Fruit fly (Drosophila melanogaster) whole organism, pupa: ENCODE data around the gene Sr-CIV.

ENCODE experiments used
- CG10348 ChIP-seq: fragments of 200-800 bp; sonication (Bioruptor generic); IDR thresholded peaks from 2 replicates; pipeline ENCODE4 v1.3.6; 2022; ENCODE audit warnings: missing biosample characterization, missing genetic modification characterization
- CG12605 ChIP-seq: fragments of 200-800 bp; sonication (Bioruptor generic); IDR thresholded peaks from 2 replicates; pipeline ENCODE4 v1.3.6; 2022; ENCODE audit warnings: missing biosample characterization, missing genetic modification characterization
- CG13204 ChIP-seq: fragments of 200-800 bp; sonication (Bioruptor generic); optimal IDR thresholded peaks from 2 replicates; lab custom pipeline; 2018; ENCODE audit warnings: missing biosample characterization, mild to moderate bottlenecking, missing genetic modification characterization, moderate library complexity
- CG14655 ChIP-seq: fragments of 200-800 bp; sonication (Bioruptor generic); optimal IDR thresholded peaks from 3 replicates; lab custom pipeline; 2017; ENCODE audit warnings: mild to moderate bottlenecking, missing biosample characterization, missing genetic modification reagents, missing genetic modification characterization
- CG15710 ChIP-seq: fragments of 200-800 bp; sonication (Bioruptor generic); optimal IDR thresholded peaks from 2 replicates; lab custom pipeline; 2018; ENCODE audit warnings: missing biosample characterization, mild to moderate bottlenecking, missing genetic modification characterization, moderate library complexity
- CG17806 ChIP-seq: fragments of 200-800 bp; sonication (Bioruptor generic); optimal IDR thresholded peaks from 2 replicates; lab custom pipeline; 2018; ENCODE audit warnings: missing biosample characterization, mild to moderate bottlenecking, missing genetic modification characterization, moderate library complexity
- CG32121 ChIP-seq: fragments of 200-800 bp; sonication (Bioruptor generic); IDR thresholded peaks from 2 replicates; pipeline ENCODE4 v1.3.6; 2022; ENCODE audit warnings: missing biosample characterization, missing genetic modification characterization
- CG34367 ChIP-seq: fragments of 200-800 bp; sonication (Bioruptor generic); optimal IDR thresholded peaks from 2 replicates; lab custom pipeline; 2018; ENCODE audit warnings: missing biosample characterization, mild to moderate bottlenecking, missing genetic modification characterization
- CG4496 ChIP-seq: fragments of 200-800 bp; sonication (Bioruptor generic); IDR thresholded peaks from 3 replicates; pipeline ENCODE4 v1.3.6; 2022; ENCODE audit warnings: missing biosample characterization, missing genetic modification characterization
- CG8159 ChIP-seq: fragments of 200-800 bp; sonication (Bioruptor generic); optimal IDR thresholded peaks from 3 replicates; lab custom pipeline; 2018; ENCODE audit warnings: missing biosample characterization, mild to moderate bottlenecking, missing genetic modification characterization, moderate library complexity
- CG8301 ChIP-seq: fragments of 200-800 bp; sonication (Bioruptor generic); optimal IDR thresholded peaks from 2 replicates; lab custom pipeline; 2018; ENCODE audit warnings: missing biosample characterization, mild to moderate bottlenecking, missing genetic modification characterization
- CG9948 ChIP-seq: fragments of 200-800 bp; sonication (Bioruptor generic); optimal IDR thresholded peaks from 2 replicates; lab custom pipeline; 2018; ENCODE audit warnings: missing biosample characterization, mild to moderate bottlenecking, missing genetic modification characterization, moderate library complexity
- D1 ChIP-seq: fragments of 200-800 bp; sonication (Bioruptor generic); optimal IDR thresholded peaks from 2 replicates; lab custom pipeline; 2018; ENCODE audit warnings: missing biosample characterization, mild to moderate bottlenecking, missing genetic modification characterization, moderate library complexity
- EcR ChIP-seq: fragments of 200-800 bp; sonication (Bioruptor generic); optimal IDR thresholded peaks from 3 replicates; lab custom pipeline; 2019; ENCODE audit warnings: missing biosample characterization, missing genetic modification characterization, mild to moderate bottlenecking, moderate library complexity, missing genetic modification reagents
- Ets98B ChIP-seq: fragments of 200-800 bp; sonication (Bioruptor generic); IDR thresholded peaks from 2 replicates; pipeline ENCODE4 v1.3.6; 2022; ENCODE audit warnings: missing biosample characterization, missing genetic modification characterization
- Pif1A ChIP-seq: fragments of 200-800 bp; sonication (Bioruptor generic); optimal IDR thresholded peaks from 3 replicates; lab custom pipeline; 2016; ENCODE audit warnings: missing biosample characterization, missing genetic modification characterization
- Pif1B ChIP-seq: fragments of 200-800 bp; sonication (Bioruptor generic); optimal IDR thresholded peaks from 3 replicates; lab custom pipeline; 2016; ENCODE audit warnings: missing biosample characterization, missing genetic modification characterization
- Snoo ChIP-seq: fragments of 200-800 bp; sonication (Bioruptor generic); optimal IDR thresholded peaks from 3 replicates; lab custom pipeline; 2017; ENCODE audit warnings: missing biosample characterization, mild to moderate bottlenecking, missing genetic modification characterization, inconsistent platforms
- fd96Ca ChIP-seq: fragments of 200-800 bp; sonication (Bioruptor generic); IDR thresholded peaks from 3 replicates; pipeline ENCODE4 v1.3.6; 2022; ENCODE audit warnings: missing biosample characterization, missing genetic modification characterization
- gl ChIP-seq: fragments of 200-800 bp; sonication (Bioruptor generic); optimal IDR thresholded peaks from 2 replicates; lab custom pipeline; 2018; ENCODE audit warnings: missing biosample characterization, mild to moderate bottlenecking, missing genetic modification characterization
- rn ChIP-seq: fragments of 200-800 bp; sonication (Bioruptor generic); IDR thresholded peaks from 2 replicates; pipeline ENCODE4 v1.3.6; 2022; ENCODE audit warnings: missing biosample characterization, missing genetic modification characterization

Sr-CIV gene

dm6 chr2L:3549742-3550141, 25.9 kb upstream of the Sr-CIV start:
- TF ChIP-seq CG12605 (GFP tag; lab: Robert Waterston, UW) (no peak), rn (GFP tag; lab: Robert Waterston, UW) (no peak), EcR (no peak), CG13204 (GFP tag; lab: Kevin White, UChicago) (no peak), Pif1B (GFP tag; lab: Kevin White, UChicago) (no peak), CG8301 (tag; lab: Kevin White, UChicago) (no peak), CG15710 (tag; lab: Kevin White, UChicago) (no peak), gl (tag; lab: Kevin White, UChicago) (no peak), CG34367 (tag; lab: Kevin White, UChicago) (no peak), fd96Ca (GFP tag; lab: Robert Waterston, UW) (no peak), CG4496 (GFP tag; lab: Robert Waterston, UW) (no peak), Pif1A (GFP tag; lab: Kevin White, UChicago) (no peak), CG17806 (tag; lab: Kevin White, UChicago) (no peak), Ets98B (GFP tag; lab: Robert Waterston, UW) (no peak), Snoo (tag; lab: Kevin White, UChicago) (no peak), CG10348 (no peak), CG9948 (no peak), CG14655 (GFP tag; lab: Kevin White, UChicago) (no peak)
- TF ChIP-seq, all 21 proteins: peak for 0

DNA sequence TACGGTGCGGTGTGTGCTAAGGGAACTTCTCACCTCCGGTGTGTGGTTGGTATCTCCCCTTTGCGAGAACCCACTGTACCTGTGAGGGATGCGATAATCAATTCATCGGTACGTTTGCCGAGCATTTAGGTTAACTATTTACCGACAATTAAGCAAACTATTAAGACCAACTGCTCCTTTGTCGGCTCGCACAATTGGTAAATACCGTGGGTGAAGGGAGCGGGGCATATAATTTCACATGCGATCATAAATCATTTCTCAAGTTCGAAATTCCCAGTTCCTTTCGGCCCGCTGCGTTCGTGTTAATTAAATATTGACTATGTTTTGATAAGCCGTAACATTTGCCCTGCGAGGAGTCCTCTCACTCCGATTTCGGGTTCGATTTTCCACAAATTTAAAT, 25.0 kb upstream of the Sr-CIV start:
- no peak for TF ChIP-seq D1 (tag; lab: Kevin White, UChicago)
- no peak for TF ChIP-seq CG8301 (tag; lab: Kevin White, UChicago)
- no peak for TF ChIP-seq CG4496 (GFP tag; lab: Robert Waterston, UW)
- TF ChIP-seq fd96Ca (GFP tag; lab: Robert Waterston, UW): no peak
- no peak for TF ChIP-seq CG17806 (tag; lab: Kevin White, UChicago)
- TF ChIP-seq CG10348: no peak
- no peak for TF ChIP-seq CG34367 (tag; lab: Kevin White, UChicago)
- TF ChIP-seq CG13204 (GFP tag; lab: Kevin White, UChicago): no peak
- TF ChIP-seq Snoo (tag; lab: Kevin White, UChicago): no peak
- TF ChIP-seq Pif1B (GFP tag; lab: Kevin White, UChicago): no peak
- TF ChIP-seq EcR: no peak

DNA sequence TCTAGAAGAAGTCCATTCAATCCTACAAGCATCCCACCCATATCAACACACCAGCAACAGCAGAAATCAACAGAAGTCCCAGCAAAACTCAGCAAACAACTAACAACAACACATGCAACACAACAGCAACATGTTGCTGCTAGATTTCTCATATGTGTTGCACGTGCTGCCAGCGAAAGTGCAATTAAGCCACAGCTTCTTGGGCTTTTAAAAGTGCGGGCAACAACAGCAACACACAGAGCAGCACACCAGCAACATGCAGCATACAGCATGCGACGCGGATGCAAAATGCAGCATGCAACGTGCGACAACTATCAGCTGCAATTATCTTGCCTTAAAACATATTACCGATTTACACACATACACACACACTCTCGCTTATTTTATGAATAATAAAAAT, 23.7 kb upstream of the Sr-CIV start:
- TF ChIP-seq CG4496 (GFP tag; lab: Robert Waterston, UW): no peak
- no peak for TF ChIP-seq CG14655 (GFP tag; lab: Kevin White, UChicago)

dm6 chr2L:3545033-3545666, 21.3 kb upstream of the Sr-CIV start:
- peak; percentile 73; the same call in 2 of the 3 replicates for TF ChIP-seq fd96Ca (GFP tag; lab: Robert Waterston, UW)
- no peak for TF ChIP-seq rn (GFP tag; lab: Robert Waterston, UW)
- TF ChIP-seq CG4496 (GFP tag; lab: Robert Waterston, UW): no peak; the same call in 2 of the 3 replicates
- TF ChIP-seq Snoo (tag; lab: Kevin White, UChicago): no peak
- TF ChIP-seq CG12605 (GFP tag; lab: Robert Waterston, UW): no peak
- TF ChIP-seq Ets98B (GFP tag; lab: Robert Waterston, UW): peak; percentile 24; the same call in 1 of the 2 replicates

dm6 chr2L:3543062-3543461, 19.2 kb upstream of the Sr-CIV start:
- no peak for TF ChIP-seq Snoo (tag; lab: Kevin White, UChicago)
- no peak for TF ChIP-seq CG14655 (GFP tag; lab: Kevin White, UChicago)
- TF ChIP-seq rn (GFP tag; lab: Robert Waterston, UW): no peak
- TF ChIP-seq EcR: no peak
- no peak for TF ChIP-seq gl (tag; lab: Kevin White, UChicago)
- TF ChIP-seq CG8159: peak; percentile 6

DNA sequence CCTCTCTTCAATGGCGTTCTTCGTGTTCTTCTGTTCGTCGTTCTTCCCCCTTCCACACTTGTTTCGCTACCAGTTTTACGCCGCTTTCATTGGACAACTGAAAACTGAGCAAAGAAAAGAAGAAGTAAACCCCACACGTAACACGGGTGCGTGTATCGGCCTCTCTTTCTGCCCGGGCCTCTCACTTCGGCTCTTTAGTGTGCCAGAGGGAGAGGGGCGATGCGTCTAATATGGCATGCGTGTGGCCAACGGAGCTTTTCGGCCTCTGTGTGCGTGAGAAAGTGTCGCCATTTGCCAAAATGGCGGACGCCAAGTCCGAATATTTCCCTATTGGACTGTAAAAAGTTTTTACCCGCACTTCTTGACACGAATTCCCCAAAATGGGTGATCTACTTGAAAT, 16.1 kb upstream of the Sr-CIV start:
- TF ChIP-seq Snoo (tag; lab: Kevin White, UChicago) (no peak), gl (tag; lab: Kevin White, UChicago) (no peak), CG8301 (tag; lab: Kevin White, UChicago) (no peak), CG14655 (GFP tag; lab: Kevin White, UChicago) (no peak), Pif1A (GFP tag; lab: Kevin White, UChicago) (no peak), CG15710 (tag; lab: Kevin White, UChicago) (no peak), Pif1B (GFP tag; lab: Kevin White, UChicago) (no peak), CG32121 (GFP tag; lab: Robert Waterston, UW) (no peak), EcR (no peak), rn (GFP tag; lab: Robert Waterston, UW) (no peak), fd96Ca (GFP tag; lab: Robert Waterston, UW) (no peak), CG17806 (tag; lab: Kevin White, UChicago) (no peak), CG9948 (no peak), CG4496 (GFP tag; lab: Robert Waterston, UW) (no peak), D1 (tag; lab: Kevin White, UChicago) (no peak)

dm6 chr2L:3539412-3539743, 15.5 kb upstream of the Sr-CIV start:
- no peak for TF ChIP-seq CG8301 (tag; lab: Kevin White, UChicago)
- no peak for TF ChIP-seq CG15710 (tag; lab: Kevin White, UChicago)
- TF ChIP-seq Ets98B (GFP tag; lab: Robert Waterston, UW): no peak
- no peak for TF ChIP-seq CG8159
